Fruit fly (Drosophila melanogaster): Measurements from ENCODE around the gene qjt.

The qjt gene

dm6 chr3L:17458856-17459518 is 19.9 kb upstream of the qjt start:
- TF ChIP-seq insv (optimal IDR thresholded peaks at IDR 0.05): no peak
- TF ChIP-seq Myc (optimal IDR thresholded peaks at IDR 0.05): no peak
- TF ChIP-seq h (optimal IDR thresholded peaks at IDR 0.05): no peak
- no peak for TF ChIP-seq psq (optimal IDR thresholded peaks at IDR 0.05)
- no peak for TF ChIP-seq Sin3A (optimal IDR thresholded peaks at IDR 0.05)
- TF ChIP-seq ttk (optimal IDR thresholded peaks at IDR 0.05): no peak

- TF ChIP-seq ttk (optimal IDR thresholded peaks at IDR 0.05): no peak
- TF ChIP-seq h (optimal IDR thresholded peaks at IDR 0.05): no peak
- no peak for TF ChIP-seq Myc (optimal IDR thresholded peaks at IDR 0.05)
- no peak for TF ChIP-seq psq (optimal IDR thresholded peaks at IDR 0.05)
Measured at dm6 chr3L:17461369-17462012, 17.4 kb upstream of the qjt start.

- TF ChIP-seq h (optimal IDR thresholded peaks at IDR 0.05) (no peak), insv (optimal IDR thresholded peaks at IDR 0.05) (no peak), Myc (optimal IDR thresholded peaks at IDR 0.05) (no peak), ttk (optimal IDR thresholded peaks at IDR 0.05) (no peak), Sin3A (optimal IDR thresholded peaks at IDR 0.05) (no peak), psq (optimal IDR thresholded peaks at IDR 0.05) (no peak)
Measured at dm6 chr3L:17462474-17462873, 16.4 kb upstream of the qjt start.

- TF ChIP-seq psq (optimal IDR thresholded peaks at IDR 0.05): no peak
Measured at dm6 chr3L:17465804-17466203, 13.1 kb upstream of the qjt start, which contains the start of gene QIL1. QIL1 (plus strand) TSS chr3L:17465945.

- TF ChIP-seq Sin3A (optimal IDR thresholded peaks at IDR 0.05): no peak
- TF ChIP-seq Myc (optimal IDR thresholded peaks at IDR 0.05): no peak
- TF ChIP-seq insv (optimal IDR thresholded peaks at IDR 0.05): no peak
- no peak for TF ChIP-seq h (optimal IDR thresholded peaks at IDR 0.05)
- TF ChIP-seq psq (optimal IDR thresholded peaks at IDR 0.05): no peak
- TF ChIP-seq ttk (optimal IDR thresholded peaks at IDR 0.05): no peak
Measured at dm6 chr3L:17470110-17470509, 8.8 kb upstream of the qjt start, which contains the start of gene SecCl. SecCl (plus strand) TSS chr3L:17470127.

dm6 chr3L:17473889-17474288 is 5.0 kb upstream of the qjt start:
- TF ChIP-seq psq (optimal IDR thresholded peaks at IDR 0.05): no peak
- TF ChIP-seq ttk (optimal IDR thresholded peaks at IDR 0.05): no peak
- TF ChIP-seq insv (optimal IDR thresholded peaks at IDR 0.05): no peak
- TF ChIP-seq Myc (optimal IDR thresholded peaks at IDR 0.05): no peak
- no peak for TF ChIP-seq h (optimal IDR thresholded peaks at IDR 0.05)
- TF ChIP-seq Sin3A (optimal IDR thresholded peaks at IDR 0.05): no peak

dm6 chr3L:17474711-17475451 is 4.0 kb upstream of the qjt start, which contains the start of the genes UQCR-Q and CG46525:
UQCR-Q (plus strand) TSS chr3L:17474761.
CG46525 (plus strand) TSS chr3L:17475220.
- TF ChIP-seq h (optimal IDR thresholded peaks at IDR 0.05) (no peak), insv (optimal IDR thresholded peaks at IDR 0.05) (no peak), Myc (optimal IDR thresholded peaks at IDR 0.05) (no peak), psq (optimal IDR thresholded peaks at IDR 0.05) (no peak), Sin3A (optimal IDR thresholded peaks at IDR 0.05) (no peak), ttk (optimal IDR thresholded peaks at IDR 0.05) (no peak)

- TF ChIP-seq insv (optimal IDR thresholded peaks at IDR 0.05) (no peak), Sin3A (optimal IDR thresholded peaks at IDR 0.05) (no peak), h (optimal IDR thresholded peaks at IDR 0.05) (no peak), Myc (optimal IDR thresholded peaks at IDR 0.05) (no peak), ttk (optimal IDR thresholded peaks at IDR 0.05) (no peak), psq (optimal IDR thresholded peaks at IDR 0.05) (no peak)
Measured at dm6 chr3L:17475979-17476393, 2.9 kb upstream of the qjt start, which contains the start of gene CG34250. CG34250 (plus strand) TSS chr3L:17476222.

dm6 chr3L:17476496-17476895 is 2.4 kb upstream of the qjt start:
- no peak for TF ChIP-seq psq (optimal IDR thresholded peaks at IDR 0.05)
- no peak for TF ChIP-seq Myc (optimal IDR thresholded peaks at IDR 0.05)
- no peak for TF ChIP-seq ttk (optimal IDR thresholded peaks at IDR 0.05)
- TF ChIP-seq h (optimal IDR thresholded peaks at IDR 0.05): no peak
- no peak for TF ChIP-seq insv (optimal IDR thresholded peaks at IDR 0.05)
- TF ChIP-seq Sin3A (optimal IDR thresholded peaks at IDR 0.05): no peak

dm6 chr3L:17485280-17485792 is 6.4 kb downstream of the qjt start:
- TF ChIP-seq Myc (optimal IDR thresholded peaks at IDR 0.05) (no peak), ttk (optimal IDR thresholded peaks at IDR 0.05) (no peak), insv (optimal IDR thresholded peaks at IDR 0.05) (no peak), h (optimal IDR thresholded peaks at IDR 0.05) (no peak), psq (optimal IDR thresholded peaks at IDR 0.05) (no peak), Sin3A (optimal IDR thresholded peaks at IDR 0.05) (no peak)

dm6 chr3L:17486130-17486529 is 7.2 kb downstream of the qjt start, which contains the start of gene CG6333:
CG6333 (minus strand) TSS chr3L:17486230.
- no peak for TF ChIP-seq insv (optimal IDR thresholded peaks at IDR 0.05)
- no peak for TF ChIP-seq Myc (optimal IDR thresholded peaks at IDR 0.05)
- TF ChIP-seq psq (optimal IDR thresholded peaks at IDR 0.05): no peak
- TF ChIP-seq ttk (optimal IDR thresholded peaks at IDR 0.05): no peak
- TF ChIP-seq Sin3A (optimal IDR thresholded peaks at IDR 0.05): no peak
- no peak for TF ChIP-seq h (optimal IDR thresholded peaks at IDR 0.05)
